Worm (Caenorhabditis elegans) whole organism, L3 larva: Measurements from ENCODE around the gene T23B7.3.

Experiments used
- ZK546.5 ChIP-seq: sonication (generic microtip); optimal IDR thresholded peaks from 2 replicates; lab custom pipeline; 2017; ENCODE audit warnings: missing biosample characterization, missing genetic modification characterization
- jun-1 ChIP-seq: fragments of 150-350 bp; optimal IDR thresholded peaks from 2 replicates; lab custom pipeline; 2014; ENCODE audit warnings: missing biosample characterization, missing genetic modification reagents, missing genetic modification characterization
- lin-39 ChIP-seq: fragments of 150-350 bp; optimal IDR thresholded peaks from 2 replicates; lab custom pipeline; 2018; ENCODE audit warnings: missing biosample characterization, missing genetic modification reagents, missing genetic modification characterization
- mdl-1 ChIP-seq: fragments of 150-350 bp; optimal IDR thresholded peaks from 2 replicates; lab custom pipeline; 2014; ENCODE audit warnings: missing biosample characterization, missing genetic modification characterization
- nhr-76 ChIP-seq: fragments of 150-350 bp; sonication (generic microtip); optimal IDR thresholded peaks from 5 replicates; lab custom pipeline; 2014; ENCODE audit warnings: missing biosample characterization, missing genetic modification characterization
- pha-4 ChIP-seq: fragments of 150-350 bp; optimal IDR thresholded peaks from 2 replicates; lab custom pipeline; 2014; ENCODE audit warnings: missing biosample characterization, missing genetic modification reagents, missing genetic modification characterization
- pqm-1 ChIP-seq: fragments of 150-350 bp; optimal IDR thresholded peaks from 2 replicates; lab custom pipeline; 2017; ENCODE audit warnings: missing biosample characterization, missing genetic modification characterization, inconsistent platforms
- sea-2 ChIP-seq: fragments of 150-350 bp; sonication (generic microtip); optimal IDR thresholded peaks from 4 replicates; lab custom pipeline; 2014; ENCODE audit warnings: missing biosample characterization, missing genetic modification reagents, missing genetic modification characterization
- unc-62 ChIP-seq: fragments of 150-350 bp; sonication (generic microtip); optimal IDR thresholded peaks from 4 replicates; lab custom pipeline; 2014; ENCODE audit warnings: missing biosample characterization, missing genetic modification reagents, missing genetic modification characterization

DNA sequence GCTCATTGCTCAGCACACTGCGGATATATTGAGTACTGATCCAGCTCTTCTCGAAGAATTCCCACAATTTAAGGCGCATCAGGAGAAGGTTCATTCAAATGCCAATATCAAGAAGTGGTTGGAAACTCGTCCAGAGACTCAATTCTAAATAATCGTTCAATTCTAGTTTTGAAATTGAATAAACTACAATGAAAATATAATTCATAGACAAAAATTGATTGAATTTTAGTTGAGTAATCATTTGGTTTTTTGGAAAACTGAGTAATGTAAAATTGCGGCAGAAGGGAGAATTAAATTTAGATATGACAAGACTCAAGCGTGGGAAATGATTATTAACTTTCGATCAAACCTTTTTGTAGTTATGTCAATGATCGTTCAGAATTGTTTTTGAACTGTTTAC lies 34.4 kb downstream of the T23B7.3 start:
- TF ChIP-seq mdl-1 (tag; lab: Kevin White, UChicago) (no peak), sea-2 (GFP tag; lab: Kevin White, UChicago) (no peak), pqm-1 (tag; lab: Kevin White, UChicago) (no peak), unc-62 (GFP tag; lab: Kevin White, UChicago) (no peak), lin-39 (tag; lab: Kevin White, UChicago) (no peak), pha-4 (no peak), jun-1 (tag; lab: Kevin White, UChicago) (no peak), nhr-76 (tag; lab: Kevin White, UChicago) (no peak), ZK546.5 (tag; lab: Kevin White, UChicago) (no peak)
